4 worm cellular contexts compared by ENCODE assay signal in the genomic region with DNA sequence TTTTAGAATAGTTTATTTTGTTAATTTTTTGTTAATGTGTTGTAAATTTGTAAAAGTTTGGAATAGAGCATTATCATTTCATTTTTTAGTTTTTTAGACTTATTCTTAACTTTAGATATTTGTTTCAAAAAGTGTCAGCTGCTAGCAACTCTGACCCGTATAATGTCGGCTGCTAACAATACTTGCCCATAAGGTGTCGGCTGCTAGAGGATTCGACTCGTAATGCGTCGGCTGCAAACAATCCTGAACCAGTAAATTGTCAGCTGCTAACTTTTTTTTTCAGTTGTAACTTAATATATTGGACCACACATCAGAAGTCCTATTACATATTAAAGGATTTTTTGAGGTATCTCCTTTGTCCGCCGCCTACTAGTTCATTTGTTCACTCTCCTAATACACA.
TF ChIP-seq lines count a peak whose summit lies in the region.

No protein-coding gene starts in this region.

TF ChIP-seq in whole organism, L1 larva, 84 proteins besides CTCF, POLR2A, EP300 and RAD21:
- TF ChIP-seq snpc-4 (tag; optimal IDR thresholded peaks at IDR 0.05; lab: Kevin White, UChicago) (peak; percentile 27), C16A3.4 (tag; optimal IDR thresholded peaks at IDR 0.05; lab: Kevin White, UChicago) (no peak), nhr-237 (tag; optimal IDR thresholded peaks at IDR 0.05; lab: Kevin White, UChicago) (no peak), ztf-11 (tag; optimal IDR thresholded peaks at IDR 0.05; lab: Kevin White, UChicago) (no peak), fkh-8 (tag; optimal IDR thresholded peaks at IDR 0.05; lab: Kevin White, UChicago) (no peak), ceh-88 (GFP tag; IDR thresholded peaks at IDR 0.05; lab: Robert Waterston, UW) (no peak)
TF ChIP-seq in whole organism, L1 larva: peak in this region for 1.

TF ChIP-seq in whole organism, L3 larva, 47 proteins besides CTCF, POLR2A, EP300 and RAD21:
- TF ChIP-seq egl-27 (tag; optimal IDR thresholded peaks at IDR 0.05; lab: Kevin White, UChicago) (no peak), ceh-28 (tag; optimal IDR thresholded peaks at IDR 0.05; lab: Kevin White, UChicago) (no peak), unc-62 (GFP tag; optimal IDR thresholded peaks at IDR 0.05; lab: Kevin White, UChicago) (no peak), ama-1 (optimal IDR thresholded peaks at IDR 0.05; lab: Kevin White, UChicago) (peak; percentile 33)

TF ChIP-seq in whole organism, L4 larva, 104 proteins besides CTCF, POLR2A, EP300 and RAD21:
- TF ChIP-seq T26A8.4 (GFP tag; IDR thresholded peaks at IDR 0.05; lab: Robert Waterston, UW) (0 out of 2 replicates have a peak, but pooled peaks have one; percentile 23), ztf-11 (tag; optimal IDR thresholded peaks at IDR 0.05; lab: Kevin White, UChicago) (no peak)

TF ChIP-seq in whole organism, young adult, 124 proteins besides CTCF, POLR2A, EP300 and RAD21:
- peak; percentile 27 for TF ChIP-seq snpc-4 (GFP tag; optimal IDR thresholded peaks at IDR 0.05; lab: Kevin White, UChicago)
- TF ChIP-seq snpc-4 (tag; optimal IDR thresholded peaks at IDR 0.05; lab: Kevin White, UChicago), result peak in 3 of 4 experiments; percentile 37 to 78 (median 67)
- peak; percentile 34 for TF ChIP-seq snpc-1.1 (tag; optimal IDR thresholded peaks at IDR 0.05; lab: Kevin White, UChicago; ENCODE audit: insufficient read depth)
- TF ChIP-seq ceh-40 (GFP tag; IDR thresholded peaks at IDR 0.05; lab: Robert Waterston, UW), result no peak
